Worm (Caenorhabditis elegans) whole organism, L1 larva: ENCODE measurements around the gene srr-3.

Experiments
- C16A3.4 ChIP-seq: fragments of 150-350 bp; optimal IDR thresholded peaks from 2 replicates; lab custom pipeline; 2014; ENCODE audit warnings: missing biosample characterization, missing genetic modification characterization
- Y116A8C.19 ChIP-seq: sonication (generic microtip); optimal IDR thresholded peaks from 2 replicates; lab custom pipeline; 2016; ENCODE audit warnings: missing compliant biosample characterization, missing genetic modification characterization, borderline replicate concordance
- efl-3 ChIP-seq: fragments of 200-800 bp; sonication (Bioruptor generic); optimal IDR thresholded peaks from 2 replicates; lab custom pipeline; 2018; ENCODE audit warnings: mild to moderate bottlenecking, missing genetic modification characterization, missing compliant biosample characterization
- lin-14 ChIP-seq: fragments of 200-800 bp; sonication (Bioruptor generic); optimal IDR thresholded peaks from 2 replicates; lab custom pipeline; 2018; ENCODE audit warnings: mild to moderate bottlenecking, missing genetic modification characterization, moderate library complexity, missing compliant biosample characterization
- nhr-12 ChIP-seq: sonication (generic microtip); optimal IDR thresholded peaks from 2 replicates; lab custom pipeline; 2017; ENCODE audit warnings: missing biosample characterization, missing genetic modification characterization
- nhr-19 ChIP-seq: fragments of 200-800 bp; sonication (Bioruptor generic); conservative IDR thresholded peaks from 2 replicates; pipeline ENCODE4 v1.3.6; 2022; ENCODE audit warnings: missing genetic modification characterization, missing compliant biosample characterization

The srr-3 gene

DNA sequence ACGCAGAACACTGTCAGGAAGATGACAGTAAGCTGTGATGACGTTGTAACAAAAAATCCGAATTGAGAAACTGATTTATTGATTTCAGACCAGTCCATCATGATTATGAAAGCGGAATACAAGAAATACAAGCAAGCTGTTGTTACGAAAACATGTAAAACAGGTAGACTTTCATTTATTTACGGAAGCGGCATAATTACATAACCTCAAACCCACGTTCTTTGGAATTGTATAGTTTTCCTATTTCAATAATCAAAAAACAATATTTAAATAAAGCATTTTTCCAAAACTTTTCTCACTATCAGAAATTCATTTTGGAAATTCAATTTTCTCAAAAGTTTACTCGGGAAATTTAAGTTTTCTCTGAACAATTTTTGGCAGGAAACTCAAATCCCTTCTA is 49.9 kb downstream of the srr-3 start, which contains the start of gene str-15 (continued):
- TF ChIP-seq lin-14 (GFP tag; lab: Kevin White, UChicago) (no peak), efl-3 (GFP tag; lab: Kevin White, UChicago) (no peak), Y116A8C.19 (tag; lab: Kevin White, UChicago) (no peak), nhr-12 (tag; lab: Kevin White, UChicago) (no peak), C16A3.4 (no peak), nhr-19 (GFP tag; lab: Robert Waterston, UW) (no peak)
